Worm (Caenorhabditis elegans): ENCODE results near the gene frpr-3.

Gene frpr-3

DNA sequence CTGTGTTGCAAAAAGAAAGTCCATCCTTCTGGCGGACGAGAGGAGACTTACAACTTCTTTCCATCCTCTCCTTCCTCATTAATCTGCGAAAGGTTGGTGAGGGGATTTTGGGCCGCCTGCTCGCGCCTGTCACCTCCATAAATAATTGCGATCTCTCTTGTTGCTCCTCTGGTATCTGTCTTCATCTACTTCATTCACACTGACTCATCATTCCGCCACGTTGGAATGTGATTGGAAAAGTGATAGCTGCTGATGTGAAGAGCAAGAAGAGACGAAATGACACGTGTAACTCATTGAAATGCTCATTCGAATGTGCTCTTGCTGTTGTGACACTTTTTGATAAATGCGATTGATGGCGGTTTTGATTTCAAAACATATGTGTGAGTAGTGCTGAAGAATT lies 51.6 kb downstream of the frpr-3 start (continued):
- TF ChIP-seq hlh-11 (tag; optimal IDR thresholded peaks at IDR 0.05) (peak; percentile 63), cey-2 (tag; optimal IDR thresholded peaks at IDR 0.05; ENCODE audit: borderline replicate concordance, insufficient read depth) (no peak), lin-39 (tag; optimal IDR thresholded peaks at IDR 0.05) (no peak), ces-1 (GFP tag; optimal IDR thresholded peaks at IDR 0.05) (no peak), mxl-2 (GFP tag; conservative IDR thresholded peaks at IDR 0.05) (no peak), skn-1 (tag; optimal IDR thresholded peaks at IDR 0.05) (no peak), nhr-111 (GFP tag; optimal IDR thresholded peaks at IDR 0.05) (no peak), mes-2 (tag; optimal IDR thresholded peaks at IDR 0.05; ENCODE audit: poor library complexity, severe bottlenecking) (no peak), duxl-1 (tag; optimal IDR thresholded peaks at IDR 0.05; ENCODE audit: poor library complexity) (no peak), mxl-3 (GFP tag; optimal IDR thresholded peaks at IDR 0.05) (peak; percentile 71), lim-7 (GFP tag; IDR thresholded peaks at IDR 0.05) (no peak), vab-7 (GFP tag; IDR thresholded peaks at IDR 0.05) (no peak)

Data from whole organism, L4 larva.